Worm (Caenorhabditis elegans) whole organism, L2 larva: ENCODE measurements around the gene cfz-2.

ENCODE experiments used
- C34F6.9 ChIP-seq: fragments of 150-350 bp; optimal IDR thresholded peaks from 2 replicates; lab custom pipeline; 2014; ENCODE audit warnings: missing biosample characterization, missing genetic modification characterization
- R02D3.7 ChIP-seq: fragments of 150-350 bp; optimal IDR thresholded peaks from 2 replicates; lab custom pipeline; 2014; ENCODE audit warnings: missing biosample characterization, missing genetic modification characterization
- Y55F3AM.14 ChIP-seq: fragments of 200-800 bp; sonication (Bioruptor generic); optimal IDR thresholded peaks from 2 replicates; lab custom pipeline; 2018; ENCODE audit warnings: mild to moderate bottlenecking, missing genetic modification characterization, missing compliant biosample characterization
- ZK546.5 ChIP-seq: sonication (generic microtip); optimal IDR thresholded peaks from 2 replicates; lab custom pipeline; 2017; ENCODE audit warnings: missing biosample characterization, missing genetic modification characterization
- alr-1 ChIP-seq: fragments of 150-350 bp; optimal IDR thresholded peaks from 2 replicates; lab custom pipeline; 2014; ENCODE audit warnings: missing biosample characterization, missing genetic modification characterization
- aly-2 ChIP-seq: fragments of 150-350 bp; optimal IDR thresholded peaks from 2 replicates; lab custom pipeline; 2014; ENCODE audit warnings: missing biosample characterization, missing genetic modification characterization
- ama-1 ChIP-seq: fragments of 150-350 bp; optimal IDR thresholded peaks from 2 replicates; lab custom pipeline; 2018; ENCODE audit warnings: inconsistent platforms
- blmp-1 ChIP-seq: sonication (generic microtip); optimal IDR thresholded peaks from 2 replicates; lab custom pipeline; 2017; ENCODE audit warnings: missing genetic modification characterization, mild to moderate bottlenecking, missing compliant biosample characterization, antibody characterized with exemption, moderate library complexity; ENCODE audit not compliant: insufficient read depth
- ceh-16 ChIP-seq: fragments of 150-350 bp; optimal IDR thresholded peaks from 2 replicates; lab custom pipeline; 2014; ENCODE audit warnings: missing biosample characterization, missing genetic modification characterization
- crh-2 ChIP-seq: sonication (generic microtip); optimal IDR thresholded peaks from 2 replicates; lab custom pipeline; 2017; ENCODE audit warnings: missing biosample characterization, missing genetic modification characterization
- dmd-4 ChIP-seq: sonication (generic microtip); optimal IDR thresholded peaks from 2 replicates; lab custom pipeline; 2017; ENCODE audit warnings: missing biosample characterization, missing genetic modification characterization
- egl-27 ChIP-seq: sonication (generic microtip); optimal IDR thresholded peaks from 3 replicates; lab custom pipeline; 2017; ENCODE audit warnings: missing biosample characterization, missing genetic modification reagents, missing genetic modification characterization
- elt-1 ChIP-seq: fragments of 150-350 bp; optimal IDR thresholded peaks from 2 replicates; lab custom pipeline; 2014; ENCODE audit warnings: missing biosample characterization, missing genetic modification characterization
- fos-1 ChIP-seq: fragments of 150-350 bp; optimal IDR thresholded peaks from 2 replicates; lab custom pipeline; 2014; ENCODE audit warnings: missing biosample characterization, missing genetic modification characterization
- lin-39 ChIP-seq: fragments of 150-350 bp; optimal IDR thresholded peaks from 2 replicates; lab custom pipeline; 2014; ENCODE audit warnings: missing biosample characterization, missing genetic modification reagents, missing genetic modification characterization
- lsy-2 ChIP-seq, 2 experiments: fragments of 150-350 bp in 1 of 2; sonication (generic microtip) in 1 of 2; optimal IDR thresholded peaks; 2 replicates each; lab custom pipeline; 2014 to 2017; ENCODE audit warnings: missing biosample characterization in 2 of 2, missing genetic modification characterization in 2 of 2
- mab-5 ChIP-seq: fragments of 150-350 bp; optimal IDR thresholded peaks from 2 replicates; lab custom pipeline; 2014; ENCODE audit warnings: missing biosample characterization, missing genetic modification characterization
- mbf-1 ChIP-seq: sonication (generic microtip); optimal IDR thresholded peaks from 2 replicates; lab custom pipeline; 2017; ENCODE audit warnings: missing biosample characterization, missing genetic modification characterization
- nhr-10 ChIP-seq: sonication (generic microtip); optimal IDR thresholded peaks from 2 replicates; lab custom pipeline; 2017; ENCODE audit warnings: missing biosample characterization, missing genetic modification characterization
- nhr-11 ChIP-seq: fragments of 150-350 bp; optimal IDR thresholded peaks from 2 replicates; lab custom pipeline; 2014; ENCODE audit warnings: missing biosample characterization, missing genetic modification characterization
- nhr-12 ChIP-seq: fragments of 150-350 bp; optimal IDR thresholded peaks from 2 replicates; lab custom pipeline; 2014; ENCODE audit warnings: missing biosample characterization, missing genetic modification characterization
- nhr-129 ChIP-seq: fragments of 150-350 bp; optimal IDR thresholded peaks from 2 replicates; lab custom pipeline; 2014; ENCODE audit warnings: missing biosample characterization, missing genetic modification characterization
- nhr-21 ChIP-seq: fragments of 150-350 bp; optimal IDR thresholded peaks from 2 replicates; lab custom pipeline; 2014; ENCODE audit warnings: missing biosample characterization, missing genetic modification characterization
- nhr-23 ChIP-seq: fragments of 150-350 bp; optimal IDR thresholded peaks from 2 replicates; lab custom pipeline; 2014; ENCODE audit warnings: missing biosample characterization, missing genetic modification reagents, missing genetic modification characterization
- nhr-237 ChIP-seq: fragments of 150-350 bp; optimal IDR thresholded peaks from 2 replicates; lab custom pipeline; 2014; ENCODE audit warnings: missing biosample characterization, missing genetic modification characterization
- nhr-6 ChIP-seq: fragments of 150-350 bp; optimal IDR thresholded peaks from 2 replicates; lab custom pipeline; 2014; ENCODE audit warnings: missing biosample characterization, missing genetic modification characterization
- peb-1 ChIP-seq: fragments of 150-350 bp; optimal IDR thresholded peaks from 2 replicates; lab custom pipeline; 2014; ENCODE audit warnings: missing biosample characterization, missing genetic modification characterization
- sem-4 ChIP-seq: fragments of 150-350 bp; optimal IDR thresholded peaks from 2 replicates; lab custom pipeline; 2014; ENCODE audit warnings: missing biosample characterization, missing genetic modification reagents, missing genetic modification characterization
- skn-1 ChIP-seq: sonication (generic microtip); optimal IDR thresholded peaks from 2 replicates; lab custom pipeline; 2017; ENCODE audit warnings: missing biosample characterization, missing genetic modification characterization
- sma-3 ChIP-seq: sonication (generic microtip); optimal IDR thresholded peaks from 2 replicates; lab custom pipeline; 2016; ENCODE audit warnings: missing genetic modification reagents, missing genetic modification characterization, missing compliant biosample characterization
- sma-9 ChIP-seq, 2 experiments: fragments of 150-350 bp in 1 of 2; sonication (generic microtip) in 1 of 2; optimal IDR thresholded peaks; 2 replicates each; lab custom pipeline; 2014 to 2016; ENCODE audit warnings: missing genetic modification characterization in 2 of 2, mild to moderate bottlenecking in 1 of 2, missing biosample characterization in 1 of 2, missing compliant biosample characterization in 1 of 2, missing genetic modification reagents in 1 of 2, moderate library complexity in 1 of 2
- unc-39 ChIP-seq: fragments of 150-350 bp; optimal IDR thresholded peaks from 2 replicates; lab custom pipeline; 2014; ENCODE audit warnings: missing biosample characterization, missing genetic modification characterization
- ztf-4 ChIP-seq: fragments of 150-350 bp; optimal IDR thresholded peaks from 2 replicates; lab custom pipeline; 2014; ENCODE audit warnings: missing biosample characterization, missing genetic modification characterization

Gene cfz-2

DNA sequence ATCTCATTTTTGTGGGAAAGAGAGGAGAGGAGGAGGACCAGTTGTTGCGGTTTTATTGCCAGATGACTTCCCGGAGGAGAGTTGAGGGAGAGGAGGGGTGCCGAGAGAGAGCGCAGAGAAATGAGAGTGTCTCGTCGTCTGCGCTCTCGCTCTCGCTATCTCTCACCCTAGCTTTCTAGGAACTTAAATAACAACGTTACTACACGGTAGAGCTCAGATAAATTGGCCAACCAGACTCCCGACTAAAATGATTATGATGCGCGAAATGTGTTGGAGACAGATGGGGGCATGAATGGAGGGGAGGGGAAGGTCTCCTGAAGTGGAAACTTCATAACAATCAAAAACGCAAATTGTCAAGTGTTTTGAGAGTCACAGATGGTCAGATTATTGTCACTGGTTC lies 9.9 kb upstream of the cfz-2 start:
- TF ChIP-seq unc-39 (tag; lab: Kevin White, UChicago): no peak
- no peak for TF ChIP-seq C34F6.9 (tag; lab: Kevin White, UChicago)
- no peak for TF ChIP-seq nhr-11 (tag; lab: Kevin White, UChicago)
- no peak for TF ChIP-seq nhr-23 (tag; lab: Kevin White, UChicago)
- TF ChIP-seq sma-9 (GFP tag; optimal IDR thresholded peaks at IDR 0.05; lab: Kevin White, UChicago): no peak
- TF ChIP-seq sma-9 (tag; optimal IDR thresholded peaks at IDR 0.05; lab: Kevin White, UChicago): no peak
- TF ChIP-seq R02D3.7 (tag; lab: Kevin White, UChicago): no peak
- no peak for TF ChIP-seq nhr-237 (tag; lab: Kevin White, UChicago)
- TF ChIP-seq Y55F3AM.14 (GFP tag; lab: Kevin White, UChicago): no peak
- TF ChIP-seq lin-39 (tag; lab: Kevin White, UChicago): no peak
- no peak for TF ChIP-seq sma-3 (GFP tag; lab: Kevin White, UChicago)
- TF ChIP-seq alr-1 (tag; lab: Kevin White, UChicago): no peak
- TF ChIP-seq crh-2 (tag; lab: Kevin White, UChicago): no peak
- no peak for TF ChIP-seq fos-1
- no peak for TF ChIP-seq skn-1
- TF ChIP-seq ama-1 (lab: Kevin White, UChicago): no peak
- TF ChIP-seq ZK546.5: no peak
- no peak for TF ChIP-seq nhr-21 (tag; lab: Kevin White, UChicago)
- TF ChIP-seq nhr-10 (tag; lab: Kevin White, UChicago): no peak
- no peak for TF ChIP-seq ceh-16
- no peak for TF ChIP-seq elt-1 (tag; lab: Kevin White, UChicago)
- TF ChIP-seq, all 48 proteins: peak for 0

- TF ChIP-seq dmd-4 (tag; lab: Kevin White, UChicago): no peak
These were observed 7.8 kb upstream of the cfz-2 start for ce11 chrV:3452489-3452888.

DNA sequence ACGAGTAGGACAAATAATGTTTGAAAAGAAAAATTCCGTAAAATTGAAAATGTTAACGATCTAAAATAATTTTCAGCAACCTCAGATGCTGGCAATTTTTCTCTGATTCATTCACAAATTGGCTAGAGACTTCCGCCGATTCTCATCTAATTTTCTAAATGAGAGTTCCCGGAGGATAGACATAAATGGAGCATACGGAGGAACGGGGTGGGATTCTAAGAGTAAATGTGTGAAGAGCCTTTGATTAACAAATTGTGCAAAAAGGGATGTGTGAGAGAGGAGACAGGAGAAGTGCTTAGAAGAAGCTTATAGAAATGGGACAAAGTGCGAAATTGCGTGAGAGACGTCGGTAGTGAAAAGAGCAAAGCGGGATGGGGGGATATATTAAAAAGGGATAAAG lies 7.0 kb upstream of the cfz-2 start:
- TF ChIP-seq ama-1 (lab: Kevin White, UChicago): no peak
- TF ChIP-seq nhr-129: no peak
- no peak for TF ChIP-seq dmd-4 (tag; lab: Kevin White, UChicago)
- no peak for TF ChIP-seq mab-5 (tag; lab: Kevin White, UChicago)
- TF ChIP-seq unc-39 (tag; lab: Kevin White, UChicago): no peak
- TF ChIP-seq fos-1: no peak
- TF ChIP-seq blmp-1 (tag; lab: Kevin White, UChicago): no peak
- no peak for TF ChIP-seq sma-9 (GFP tag; optimal IDR thresholded peaks at IDR 0.05; lab: Kevin White, UChicago)
- TF ChIP-seq sma-9 (tag; optimal IDR thresholded peaks at IDR 0.05; lab: Kevin White, UChicago): no peak
- no peak for TF ChIP-seq egl-27

ce11 chrV:3450351-3450750 lies 5.7 kb upstream of the cfz-2 start:
- no peak for TF ChIP-seq mab-5 (tag; lab: Kevin White, UChicago)
- no peak for TF ChIP-seq nhr-10 (tag; lab: Kevin White, UChicago)
- TF ChIP-seq nhr-11 (tag; lab: Kevin White, UChicago): no peak
- no peak for TF ChIP-seq nhr-12 (tag; lab: Kevin White, UChicago)
- no peak for TF ChIP-seq crh-2 (tag; lab: Kevin White, UChicago)
- TF ChIP-seq nhr-6: no peak

DNA sequence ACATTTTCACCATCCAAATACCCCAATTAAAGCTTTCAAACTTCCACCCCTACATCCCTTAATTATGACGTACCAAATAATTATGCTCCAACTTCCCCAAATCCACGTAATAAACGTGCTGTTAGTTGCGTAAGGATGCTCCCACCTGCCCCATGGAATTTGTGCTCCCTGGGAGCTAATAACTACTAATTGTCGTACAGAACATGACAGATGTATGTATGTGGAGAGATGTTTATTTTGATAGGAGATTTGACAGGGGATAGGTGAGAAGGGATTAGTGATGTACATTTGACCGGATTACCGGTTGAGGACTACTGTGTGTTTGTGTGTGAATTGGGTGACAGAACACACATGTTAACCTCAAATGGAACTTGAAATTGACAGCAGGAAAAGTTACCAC lies 5.1 kb upstream of the cfz-2 start:
- TF ChIP-seq lin-39 (tag; lab: Kevin White, UChicago) (no peak), Y55F3AM.14 (GFP tag; lab: Kevin White, UChicago) (no peak)

DNA sequence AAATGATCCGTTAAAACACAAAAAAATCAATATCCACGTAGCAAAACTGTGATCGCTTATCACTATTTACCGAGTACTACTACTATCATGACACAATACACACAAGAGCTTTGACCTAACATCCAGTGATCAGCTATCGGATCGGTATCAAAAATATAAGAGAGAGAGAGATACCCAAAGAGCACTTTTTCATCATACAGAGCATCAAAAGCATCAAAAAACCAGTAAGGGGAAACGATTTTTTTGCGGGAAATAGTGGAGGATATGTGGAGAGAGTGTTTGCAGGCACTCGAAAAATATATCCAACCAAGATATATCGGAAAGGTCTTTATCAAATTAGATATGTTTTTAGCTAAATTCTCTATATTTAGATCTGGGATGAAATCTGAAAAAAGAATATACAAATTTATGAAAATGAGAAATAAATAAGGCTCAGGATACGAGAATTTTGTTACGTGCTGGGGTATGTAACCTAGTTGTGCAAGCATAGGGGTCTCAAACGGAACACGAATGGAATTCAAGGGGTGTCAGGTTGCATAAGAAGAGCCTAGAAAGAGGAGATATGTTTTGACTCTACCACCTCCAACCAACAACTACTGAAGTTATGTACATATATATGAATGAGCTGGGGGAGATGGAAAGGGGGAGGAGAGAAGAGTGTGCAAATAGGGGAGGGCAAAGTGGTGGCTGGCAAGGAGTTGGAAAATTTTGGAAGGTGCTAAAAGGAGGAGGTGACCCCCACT lies 584 bp upstream of the cfz-2 start:
- TF ChIP-seq egl-27: no peak
- no peak for TF ChIP-seq sma-9 (GFP tag; optimal IDR thresholded peaks at IDR 0.05; lab: Kevin White, UChicago)
- no peak for TF ChIP-seq sma-9 (tag; optimal IDR thresholded peaks at IDR 0.05; lab: Kevin White, UChicago)
- no peak for TF ChIP-seq ztf-4 (tag; lab: Kevin White, UChicago)
- TF ChIP-seq ama-1 (lab: Kevin White, UChicago): no peak
- TF ChIP-seq peb-1 (tag; lab: Kevin White, UChicago): no peak
- no peak for TF ChIP-seq aly-2 (tag; lab: Kevin White, UChicago)
- no peak for TF ChIP-seq crh-2 (tag; lab: Kevin White, UChicago)
- TF ChIP-seq lsy-2 (tag; optimal IDR thresholded peaks at IDR 0.05; lab: Kevin White, UChicago): no peak
- TF ChIP-seq nhr-23 (tag; lab: Kevin White, UChicago): no peak
- no peak for TF ChIP-seq alr-1 (tag; lab: Kevin White, UChicago)
- no peak for TF ChIP-seq mbf-1 (tag; lab: Kevin White, UChicago)
- TF ChIP-seq blmp-1 (tag; lab: Kevin White, UChicago): no peak
- TF ChIP-seq ZK546.5: no peak
- TF ChIP-seq nhr-129: no peak
- no peak for TF ChIP-seq nhr-11 (tag; lab: Kevin White, UChicago)
- no peak for TF ChIP-seq R02D3.7 (tag; lab: Kevin White, UChicago)
- no peak for TF ChIP-seq nhr-6
- TF ChIP-seq sma-3 (GFP tag; lab: Kevin White, UChicago): no peak
- TF ChIP-seq sem-4 (tag; lab: Kevin White, UChicago): no peak
- no peak for TF ChIP-seq nhr-12 (tag; lab: Kevin White, UChicago)
